Worm (Caenorhabditis elegans) whole organism, L3 larva: ENCODE data around the gene vab-23.
A peak's percentile ranks its signal among the peaks of the same experiment; 100 is the strongest.

Experiments
- aly-2 ChIP-seq: fragments of 150-350 bp; optimal IDR thresholded peaks from 2 replicates; lab custom pipeline; 2014; ENCODE audit warnings: missing biosample characterization, missing genetic modification characterization
- ama-1 ChIP-seq: fragments of 150-350 bp; optimal IDR thresholded peaks from 2 replicates; lab custom pipeline; 2018
- ceh-16 ChIP-seq: sonication (generic microtip); optimal IDR thresholded peaks from 2 replicates; lab custom pipeline; 2017; ENCODE audit warnings: missing biosample characterization, missing genetic modification characterization
- ceh-82 ChIP-seq: fragments of 150-350 bp; optimal IDR thresholded peaks from 2 replicates; lab custom pipeline; 2014; ENCODE audit warnings: missing biosample characterization, missing genetic modification characterization
- ceh-9 ChIP-seq: sonication (generic microtip); optimal IDR thresholded peaks from 2 replicates; lab custom pipeline; 2018; ENCODE audit warnings: missing biosample characterization, missing genetic modification characterization
- daf-12 ChIP-seq: fragments of 150-350 bp; optimal IDR thresholded peaks from 2 replicates; lab custom pipeline; 2014; ENCODE audit warnings: missing biosample characterization, missing genetic modification reagents, missing genetic modification characterization
- egl-27 ChIP-seq: sonication (generic microtip); optimal IDR thresholded peaks from 4 replicates; lab custom pipeline; 2017; ENCODE audit warnings: missing biosample characterization, missing genetic modification reagents, missing genetic modification characterization
- elt-1 ChIP-seq: fragments of 150-350 bp; optimal IDR thresholded peaks from 2 replicates; lab custom pipeline; 2014; ENCODE audit warnings: missing biosample characterization, missing genetic modification characterization
- elt-2 ChIP-seq: sonication (generic microtip); optimal IDR thresholded peaks from 2 replicates; lab custom pipeline; 2016; ENCODE audit warnings: missing genetic modification reagents, mild to moderate bottlenecking, missing genetic modification characterization, missing compliant biosample characterization
- elt-3 ChIP-seq, 3 experiments: fragments of 150-350 bp in 1 of 3; sonication (generic microtip) in 2 of 3; optimal IDR thresholded peaks; 2 replicates in 2 of 3; 4 replicates in 1 of 3; lab custom pipeline; 2014 to 2017; ENCODE audit warnings: missing biosample characterization in 3 of 3, missing genetic modification characterization in 3 of 3
- eor-1 ChIP-seq, 2 experiments: fragments of 150-350 bp; optimal IDR thresholded peaks; 2 replicates each; lab custom pipeline; 2014 to 2018; ENCODE audit warnings: missing biosample characterization in 2 of 2, missing genetic modification characterization in 2 of 2
- fkh-10 ChIP-seq: sonication (generic microtip); optimal IDR thresholded peaks from 2 replicates; lab custom pipeline; 2017; ENCODE audit warnings: missing biosample characterization, missing genetic modification reagents, missing genetic modification characterization
- fkh-2 ChIP-seq: fragments of 150-350 bp; optimal IDR thresholded peaks from 2 replicates; lab custom pipeline; 2014; ENCODE audit warnings: missing biosample characterization, missing genetic modification reagents, missing genetic modification characterization
- fos-1 ChIP-seq: fragments of 150-350 bp; optimal IDR thresholded peaks from 2 replicates; lab custom pipeline; 2014; ENCODE audit warnings: missing biosample characterization, missing genetic modification characterization
- hmg-11 ChIP-seq: sonication (generic microtip); optimal IDR thresholded peaks from 2 replicates; lab custom pipeline; 2016; ENCODE audit warnings: missing genetic modification characterization, missing compliant biosample characterization
- lin-15B ChIP-seq: fragments of 150-350 bp; optimal IDR thresholded peaks from 2 replicates; lab custom pipeline; 2014; ENCODE audit warnings: missing biosample characterization, missing genetic modification characterization
- lin-39 ChIP-seq: fragments of 150-350 bp; optimal IDR thresholded peaks from 2 replicates; lab custom pipeline; 2018; ENCODE audit warnings: missing biosample characterization, missing genetic modification reagents, missing genetic modification characterization
- lsy-12 ChIP-seq: sonication (generic microtip); optimal IDR thresholded peaks from 2 replicates; lab custom pipeline; 2016; ENCODE audit warnings: mild to moderate bottlenecking, missing genetic modification characterization, missing compliant biosample characterization
- mdl-1 ChIP-seq: fragments of 150-350 bp; optimal IDR thresholded peaks from 2 replicates; lab custom pipeline; 2014; ENCODE audit warnings: missing biosample characterization, missing genetic modification characterization
- nfya-1 ChIP-seq: sonication (generic microtip); optimal IDR thresholded peaks from 2 replicates; lab custom pipeline; 2017; ENCODE audit warnings: missing genetic modification characterization, mild to moderate bottlenecking, missing compliant biosample characterization, antibody characterized with exemption, moderate library complexity; ENCODE audit not compliant: insufficient read depth
- nhr-12 ChIP-seq: fragments of 150-350 bp; optimal IDR thresholded peaks from 2 replicates; lab custom pipeline; 2014; ENCODE audit warnings: missing biosample characterization, missing genetic modification characterization
- nhr-23 ChIP-seq: fragments of 150-350 bp; optimal IDR thresholded peaks from 2 replicates; lab custom pipeline; 2014; ENCODE audit warnings: missing biosample characterization, missing genetic modification reagents, missing genetic modification characterization
- nhr-25 ChIP-seq: sonication (generic microtip); optimal IDR thresholded peaks from 2 replicates; lab custom pipeline; 2017; ENCODE audit warnings: missing biosample characterization, missing genetic modification characterization
- nhr-28 ChIP-seq: fragments of 150-350 bp; optimal IDR thresholded peaks from 2 replicates; lab custom pipeline; 2014; ENCODE audit warnings: missing biosample characterization, missing genetic modification characterization
- nhr-43 ChIP-seq: sonication (generic microtip); optimal IDR thresholded peaks from 2 replicates; lab custom pipeline; 2016; ENCODE audit warnings: mild to moderate bottlenecking, missing genetic modification characterization, missing compliant biosample characterization; ENCODE audit not compliant: poor library complexity, severe bottlenecking
- nhr-67 ChIP-seq: fragments of 150-350 bp; optimal IDR thresholded peaks from 2 replicates; lab custom pipeline; 2014; ENCODE audit warnings: missing biosample characterization, missing genetic modification characterization
- nhr-76 ChIP-seq: fragments of 150-350 bp; sonication (generic microtip); optimal IDR thresholded peaks from 5 replicates; lab custom pipeline; 2014; ENCODE audit warnings: missing biosample characterization, missing genetic modification characterization
- nhr-77 ChIP-seq: fragments of 150-350 bp; optimal IDR thresholded peaks from 2 replicates; lab custom pipeline; 2014; ENCODE audit warnings: missing biosample characterization, missing genetic modification characterization
- pha-4 ChIP-seq: fragments of 150-350 bp; optimal IDR thresholded peaks from 2 replicates; lab custom pipeline; 2014; ENCODE audit warnings: missing biosample characterization, missing genetic modification reagents, missing genetic modification characterization
- pqm-1 ChIP-seq: fragments of 150-350 bp; optimal IDR thresholded peaks from 2 replicates; lab custom pipeline; 2017; ENCODE audit warnings: missing biosample characterization, missing genetic modification characterization, inconsistent platforms
- skn-1 ChIP-seq: fragments of 150-350 bp; optimal IDR thresholded peaks from 2 replicates; lab custom pipeline; 2014; ENCODE audit warnings: missing biosample characterization, missing genetic modification characterization
- snpc-4 ChIP-seq: fragments of 150-350 bp; optimal IDR thresholded peaks from 2 replicates; lab custom pipeline; 2014; ENCODE audit warnings: missing biosample characterization, missing genetic modification characterization
- tbx-2 ChIP-seq: sonication (generic microtip); optimal IDR thresholded peaks from 2 replicates; lab custom pipeline; 2016; ENCODE audit warnings: mild to moderate bottlenecking, missing genetic modification characterization, missing compliant biosample characterization
- unc-39 ChIP-seq: sonication (generic microtip); optimal IDR thresholded peaks from 4 replicates; lab custom pipeline; 2017; ENCODE audit warnings: missing biosample characterization, missing genetic modification characterization
- ztf-11 ChIP-seq: fragments of 150-350 bp; optimal IDR thresholded peaks from 2 replicates; lab custom pipeline; 2014; ENCODE audit warnings: missing biosample characterization, missing genetic modification characterization

vab-23 gene

DNA sequence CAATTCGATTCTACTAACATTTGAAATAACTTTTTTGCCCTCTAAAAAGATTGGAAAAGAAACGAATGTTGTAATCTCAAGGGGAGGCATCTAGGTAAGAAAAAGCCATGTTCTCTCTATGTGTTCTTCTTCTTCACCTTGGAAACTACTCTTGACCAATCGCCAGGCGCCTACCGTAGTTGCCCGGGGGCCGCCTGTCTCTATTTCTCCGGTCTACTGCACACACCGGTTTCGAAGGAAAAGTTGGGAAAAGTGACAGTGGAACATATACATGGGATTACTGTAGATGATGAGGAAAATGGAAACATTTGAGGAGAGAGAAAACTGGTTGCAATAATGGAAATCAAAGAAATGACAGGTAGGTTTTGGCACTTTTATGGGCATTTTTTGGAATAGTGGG, 25.5 kb upstream of the vab-23 start:
- TF ChIP-seq lsy-12 (tag; lab: Kevin White, UChicago) (peak; percentile 25), nhr-77 (tag; lab: Kevin White, UChicago) (no peak), ztf-11 (no peak), nfya-1 (tag; lab: Kevin White, UChicago) (peak; percentile 78), hmg-11 (tag; lab: Kevin White, UChicago) (no peak)
- TF ChIP-seq, all 47 proteins: peak for 2

DNA sequence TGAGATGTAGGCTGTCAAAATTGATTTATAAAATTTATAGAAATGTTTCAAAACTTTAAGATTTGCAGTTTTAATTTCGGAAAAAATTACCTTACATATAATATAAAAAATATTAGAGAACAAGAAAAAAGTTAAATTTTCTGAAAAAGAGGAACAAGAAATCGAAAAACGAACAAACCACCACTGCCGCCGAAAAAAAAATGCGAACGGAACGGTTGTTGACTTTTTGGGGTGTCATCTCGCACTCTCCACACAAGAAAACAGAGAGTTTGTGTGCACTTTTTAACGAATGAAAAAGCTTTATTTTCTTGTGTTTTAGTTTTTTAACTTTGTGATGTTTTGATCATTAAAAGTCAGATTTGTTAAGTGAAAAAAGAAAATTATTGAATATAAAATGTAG, 24.2 kb upstream of the vab-23 start:
- TF ChIP-seq tbx-2 (no peak), pha-4 (tag; lab: Kevin White, UChicago) (peak; percentile 59)

DNA sequence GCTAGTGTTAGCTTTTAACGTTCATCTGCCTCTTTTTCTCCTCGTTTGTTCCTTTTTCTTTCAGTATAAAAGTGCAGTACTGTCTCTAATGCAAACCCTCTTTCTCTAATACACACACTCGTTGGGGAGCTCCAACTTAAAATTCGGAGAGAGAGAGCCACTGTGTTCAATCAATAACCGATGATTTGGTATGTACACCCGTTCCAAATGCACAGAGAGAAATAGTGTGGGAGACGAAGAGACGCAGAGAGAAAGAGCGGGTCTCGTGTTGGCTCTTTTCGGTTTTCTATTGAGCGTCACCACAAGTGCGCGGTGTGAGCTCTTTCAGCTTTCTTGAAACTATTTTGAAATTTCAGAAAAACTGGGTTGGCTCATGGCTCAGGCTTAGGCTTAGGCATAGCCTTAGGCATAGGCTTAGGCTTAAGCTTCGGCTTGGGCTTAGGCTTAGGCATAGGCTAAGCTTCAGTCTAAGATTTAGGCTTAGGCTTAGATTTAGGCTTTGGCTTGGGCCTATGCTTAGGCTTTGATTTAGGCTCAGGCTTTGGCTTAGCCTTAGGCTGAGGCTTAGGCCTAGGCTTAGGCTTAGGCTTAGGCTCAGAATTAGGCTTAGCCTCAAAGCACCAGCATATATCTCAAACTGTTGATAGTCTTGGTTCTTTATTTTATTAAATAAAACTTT, 22.7 kb upstream of the vab-23 start:
- TF ChIP-seq hmg-11 (tag; lab: Kevin White, UChicago) = no peak
- TF ChIP-seq fkh-2 (tag; lab: Kevin White, UChicago) = no peak
- TF ChIP-seq pha-4 (tag; lab: Kevin White, UChicago) = peak; percentile 66
- no peak for TF ChIP-seq lin-15B (tag; lab: Kevin White, UChicago)

DNA sequence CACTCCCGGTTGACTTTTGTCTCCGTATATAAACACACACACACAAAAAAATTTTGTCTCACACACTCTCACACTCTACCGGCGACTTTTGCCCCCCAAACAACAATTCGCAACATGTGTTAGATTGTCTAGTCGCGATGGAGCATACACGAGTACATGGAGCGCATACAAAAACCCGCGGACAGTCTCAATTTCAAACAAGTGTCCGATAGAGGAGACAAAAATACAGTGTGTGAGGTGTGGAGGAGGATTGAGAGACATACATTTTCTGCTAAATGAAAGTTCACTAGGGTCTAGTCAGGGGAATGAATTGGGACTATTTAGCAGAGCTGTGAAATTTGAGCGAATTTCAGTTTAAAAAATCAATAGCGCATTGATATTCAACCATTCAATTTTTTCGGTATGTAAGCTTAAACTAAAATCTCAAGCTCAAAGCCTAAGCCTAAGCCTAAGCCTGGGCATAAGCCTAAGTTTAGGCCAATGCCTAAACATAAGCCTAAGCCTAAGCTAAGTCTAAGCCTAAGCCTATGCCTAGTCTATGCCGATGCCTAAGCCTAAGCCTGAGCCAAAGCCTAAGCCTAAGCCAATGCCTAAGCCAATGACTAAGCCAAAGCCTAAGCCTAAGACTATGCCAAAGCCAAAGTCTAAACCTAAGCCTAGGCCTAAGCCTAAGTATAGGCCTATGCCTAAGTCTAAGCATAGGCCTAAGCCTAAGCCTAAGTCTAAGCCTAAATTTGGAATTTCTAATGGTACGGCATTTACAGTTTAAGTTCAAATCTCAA, 21.9 kb upstream of the vab-23 start:
- TF ChIP-seq ceh-9 (no peak), pha-4 (tag; lab: Kevin White, UChicago) (peak; percentile 73)

DNA sequence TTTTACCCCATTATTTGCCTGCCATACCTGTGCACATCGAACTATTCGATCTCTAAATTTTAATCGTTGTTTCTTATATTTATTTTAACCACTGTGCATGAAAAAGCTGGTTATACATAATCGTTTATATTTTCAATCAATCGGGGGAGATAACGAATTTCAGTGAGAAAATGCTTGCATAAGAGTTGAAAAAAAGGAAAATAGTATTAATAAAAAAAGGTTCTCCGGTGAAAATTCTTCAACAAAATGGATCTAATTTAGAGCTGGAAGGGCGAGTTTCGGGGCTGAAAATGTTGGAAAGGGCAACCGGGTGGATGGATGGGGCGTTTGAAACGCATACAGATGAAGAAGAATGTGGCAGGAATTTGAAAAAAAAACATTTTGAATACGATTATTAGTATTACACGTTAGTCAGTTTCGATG, 16.5 kb upstream of the vab-23 start:
- TF ChIP-seq ztf-11 (no peak), pqm-1 (tag; lab: Kevin White, UChicago) (no peak), ama-1 (lab: Kevin White, UChicago) (peak; percentile 57)

DNA sequence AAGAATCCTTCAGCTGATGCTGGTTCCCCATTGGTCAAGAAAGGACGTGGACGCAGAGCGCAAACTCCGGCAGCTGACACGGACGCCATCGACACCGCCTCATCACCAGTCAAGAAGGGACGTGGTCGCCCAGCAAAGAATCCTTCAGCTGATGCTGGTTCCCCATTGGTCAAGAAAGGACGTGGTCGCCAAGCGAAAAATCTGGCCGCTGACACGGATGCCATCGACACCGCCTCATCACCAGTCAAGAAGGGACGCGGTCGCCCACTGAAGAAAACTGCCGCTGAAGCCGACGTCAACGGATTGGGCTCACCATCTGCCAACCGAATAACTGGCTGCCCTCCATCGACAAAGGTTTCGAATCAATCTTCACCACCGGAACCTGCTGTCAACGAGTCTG, 15.9 kb upstream of the vab-23 start:
- TF ChIP-seq egl-27 (tag; lab: Kevin White, UChicago) (no peak), nhr-67 (no peak), skn-1 (tag; lab: Kevin White, UChicago) (no peak), nhr-43 (tag; lab: Kevin White, UChicago) (no peak), mdl-1 (tag; lab: Kevin White, UChicago) (no peak), lsy-12 (tag; lab: Kevin White, UChicago) (no peak), tbx-2 (no peak), nhr-77 (tag; lab: Kevin White, UChicago) (no peak), ceh-82 (tag; lab: Kevin White, UChicago) (no peak), elt-2 (tag; lab: Kevin White, UChicago) (no peak), nhr-28 (no peak), nhr-25 (tag; lab: Kevin White, UChicago) (no peak), ceh-16 (tag; lab: Kevin White, UChicago) (no peak), fos-1 (no peak), nhr-76 (tag; lab: Kevin White, UChicago) (no peak), ztf-11 (no peak), pha-4 (tag; lab: Kevin White, UChicago) (no peak), lin-39 (tag; lab: Kevin White, UChicago) (no peak)

DNA sequence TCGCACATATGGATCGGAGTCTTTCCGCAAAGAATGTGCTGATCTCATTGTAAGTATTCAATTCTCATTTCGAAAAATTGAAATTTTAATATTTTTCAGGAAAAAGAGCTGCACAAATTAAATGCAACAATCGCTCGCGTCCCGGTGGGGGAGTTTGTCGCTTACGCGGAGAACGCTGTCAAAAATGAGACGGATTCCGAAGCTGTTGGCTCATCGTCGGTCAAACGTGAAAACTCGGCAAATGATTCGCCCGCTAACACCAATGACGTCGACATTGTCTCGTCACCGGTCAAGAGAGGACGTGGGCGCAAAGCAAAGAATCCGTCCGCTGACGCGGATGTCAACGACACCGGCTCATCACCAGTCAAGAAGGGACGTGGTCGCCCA, 15.5 kb upstream of the vab-23 start:
- TF ChIP-seq nhr-28 = no peak
- no peak for TF ChIP-seq fkh-10 (GFP tag; lab: Kevin White, UChicago)
- TF ChIP-seq nhr-77 (tag; lab: Kevin White, UChicago) = no peak
- TF ChIP-seq snpc-4 (tag; lab: Kevin White, UChicago) = no peak
- TF ChIP-seq nhr-12 (tag; lab: Kevin White, UChicago) = no peak
- TF ChIP-seq lin-15B (tag; lab: Kevin White, UChicago) = no peak
- no peak for TF ChIP-seq aly-2 (tag; lab: Kevin White, UChicago)
- TF ChIP-seq ztf-11 = no peak
- TF ChIP-seq nhr-25 (tag; lab: Kevin White, UChicago) = no peak
- no peak for TF ChIP-seq daf-12 (tag; lab: Kevin White, UChicago)
- no peak for TF ChIP-seq unc-39
- TF ChIP-seq ama-1 (lab: Kevin White, UChicago) = no peak
- no peak for TF ChIP-seq ceh-82 (tag; lab: Kevin White, UChicago)
- no peak for TF ChIP-seq ceh-9
- TF ChIP-seq elt-2 (tag; lab: Kevin White, UChicago) = no peak
- TF ChIP-seq lin-39 (tag; lab: Kevin White, UChicago) = no peak
- no peak for TF ChIP-seq nhr-23 (tag; lab: Kevin White, UChicago)
- no peak for TF ChIP-seq elt-3 (tag; optimal IDR thresholded peaks at IDR 0.05; lab: Kevin White, UChicago)
- no peak for TF ChIP-seq eor-1 (tag; optimal IDR thresholded peaks at IDR 0.05; lab: Kevin White, UChicago)
- TF ChIP-seq elt-1 (tag; lab: Kevin White, UChicago) = no peak
